Fruit fly (Drosophila melanogaster) whole organism, embryonic: Measurements from ENCODE around the gene CG13989.
A peak's percentile ranks its signal among the peaks of the same experiment; 100 is the strongest.

Experiments used
- Ada2b ChIP-seq: fragments of 200-800 bp; sonication (Bioruptor generic); IDR thresholded peaks from 2 replicates; pipeline ENCODE4 v1.3.6; 2022; ENCODE audit warnings: missing biosample characterization, missing genetic modification characterization
- Awh ChIP-seq: fragments of 200-800 bp; sonication (Bioruptor generic); IDR thresholded peaks from 2 replicates; pipeline ENCODE4, ENCODE4 v1.3.6; 2022; ENCODE audit warnings: missing biosample characterization, missing genetic modification characterization
- Bgb ChIP-seq: fragments of 200-800 bp; sonication (Bioruptor generic); IDR thresholded peaks from 2 replicates; pipeline ENCODE4 v1.3.6; 2022; ENCODE audit warnings: missing biosample characterization, missing genetic modification characterization; ENCODE audit not compliant: partially characterized antibody
- BtbVII ChIP-seq: fragments of 200-800 bp; sonication (Bioruptor generic); optimal IDR thresholded peaks from 3 replicates; lab custom pipeline; 2017; ENCODE audit warnings: missing biosample characterization, mild to moderate bottlenecking, missing genetic modification characterization
- CG1233 ChIP-seq: fragments of 200-800 bp; sonication (Bioruptor generic); optimal IDR thresholded peaks from 4 replicates; lab custom pipeline; 2018; ENCODE audit warnings: missing biosample characterization, mild to moderate bottlenecking, missing genetic modification characterization
- CG13287 ChIP-seq: fragments of 200-800 bp; sonication (Bioruptor generic); IDR thresholded peaks from 2 replicates; pipeline ENCODE4 v1.3.6; 2022; ENCODE audit warnings: missing biosample characterization, missing genetic modification characterization; ENCODE audit not compliant: partially characterized antibody
- CG1529 ChIP-seq: fragments of 200-800 bp; sonication (Bioruptor generic); optimal IDR thresholded peaks from 3 replicates; lab custom pipeline; 2018; ENCODE audit warnings: missing biosample characterization, missing genetic modification characterization
- CG18599 ChIP-seq: fragments of 200-800 bp; sonication (Bioruptor generic); optimal IDR thresholded peaks from 3 replicates; lab custom pipeline; 2017; ENCODE audit warnings: missing biosample characterization, missing genetic modification characterization, mild to moderate bottlenecking, moderate library complexity, missing genetic modification reagents
- CG32772 ChIP-seq: fragments of 200-800 bp; sonication (Bioruptor generic); IDR thresholded peaks from 2 replicates; pipeline ENCODE4 v1.3.6; 2022; ENCODE audit warnings: missing biosample characterization, missing genetic modification characterization
- CG4328 ChIP-seq: fragments of 200-800 bp; sonication (Bioruptor generic); optimal IDR thresholded peaks from 3 replicates; lab custom pipeline; 2017; ENCODE audit warnings: missing biosample characterization, missing genetic modification reagents, missing genetic modification characterization
- CG5953 ChIP-seq: fragments of 200-800 bp; sonication (Bioruptor generic); IDR thresholded peaks from 2 replicates; pipeline ENCODE4 v1.3.6; 2022; ENCODE audit warnings: missing biosample characterization, missing genetic modification characterization
- CG6791 ChIP-seq: fragments of 200-800 bp; sonication (Bioruptor generic); IDR thresholded peaks from 3 replicates; pipeline ENCODE4 v1.3.6; 2022; ENCODE audit warnings: missing biosample characterization, missing genetic modification characterization; ENCODE audit not compliant: partially characterized antibody
- Camta ChIP-seq: fragments of 200-800 bp; sonication (Bioruptor generic); optimal IDR thresholded peaks from 2 replicates; lab custom pipeline; 2016; ENCODE audit warnings: missing biosample characterization, missing genetic modification characterization
- Ets65A ChIP-seq: fragments of 200-800 bp; sonication (Bioruptor generic); peaks from one replicate; lab custom pipeline; 2016; ENCODE audit warnings: missing biosample characterization, missing genetic modification characterization
- Ets97D ChIP-seq: fragments of 200-800 bp; sonication (Bioruptor generic); optimal IDR thresholded peaks from 3 replicates; lab custom pipeline; 2016; ENCODE audit warnings: missing biosample characterization, missing genetic modification characterization
- GATAe ChIP-seq: fragments of 200-800 bp; sonication (Bioruptor generic); conservative IDR thresholded peaks from 2 replicates; pipeline ENCODE4 v1.3.6; 2022; ENCODE audit warnings: missing biosample characterization, missing genetic modification characterization
- Hr78 ChIP-seq, 2 experiments: fragments of 200-800 bp in 1 of 2; fragments of >200 bp in 1 of 2; sonication (Bioruptor generic) in 1 of 2; optimal IDR thresholded peaks; 2 replicates each; lab custom pipeline; 2017 to 2019; ENCODE audit warnings: missing biosample characterization in 2 of 2, missing genetic modification characterization in 2 of 2, mild to moderate bottlenecking in 1 of 2, moderate library complexity in 1 of 2
- Med ChIP-seq: fragments of 200-800 bp; sonication (Bioruptor generic); peaks from one replicate; lab custom pipeline; 2016; ENCODE audit warnings: missing biosample characterization, missing genetic modification characterization, mild to moderate bottlenecking, inconsistent platforms, moderate library complexity
- Nf-YC ChIP-seq: fragments of 200-800 bp; optimal IDR thresholded peaks from 3 replicates; lab custom pipeline; 2019; ENCODE audit warnings: missing biosample characterization, mild to moderate bottlenecking, missing genetic modification characterization, moderate library complexity
- Optix ChIP-seq: fragments of 200-800 bp; sonication (Bioruptor generic); IDR thresholded peaks from 3 replicates; pipeline ENCODE4 v1.3.6; 2022; ENCODE audit warnings: missing biosample characterization, missing genetic modification characterization
- Pdp1 ChIP-seq, 2 experiments: fragments of 200-800 bp; sonication (Bioruptor generic); optimal IDR thresholded peaks; 3 replicates each; lab custom pipeline; 2016; ENCODE audit warnings: missing biosample characterization in 2 of 2, missing genetic modification characterization in 2 of 2, mild to moderate bottlenecking in 1 of 2, moderate library complexity in 1 of 2
- cad ChIP-seq: fragments of >200 bp; optimal IDR thresholded peaks from 2 replicates; lab custom pipeline; 2017; ENCODE audit warnings: missing biosample characterization, missing genetic modification characterization
- croc ChIP-seq: fragments of 200-800 bp; sonication (Bioruptor generic); conservative IDR thresholded peaks from 3 replicates; pipeline ENCODE4 v1.3.6; 2022; ENCODE audit warnings: missing biosample characterization, missing genetic modification characterization
- crp ChIP-seq, 2 experiments: fragments of 200-800 bp; sonication (Bioruptor generic); optimal IDR thresholded peaks; 2 replicates in 1 of 2; 3 replicates in 1 of 2; lab custom pipeline; 2017; ENCODE audit warnings: missing biosample characterization in 2 of 2, missing genetic modification characterization in 2 of 2, mild to moderate bottlenecking in 1 of 2, moderate library complexity in 1 of 2
- cwo ChIP-seq: fragments of 200-800 bp; sonication (Bioruptor generic); optimal IDR thresholded peaks from 3 replicates; lab custom pipeline; 2017; ENCODE audit warnings: missing biosample characterization, missing genetic modification characterization, mild to moderate bottlenecking, moderate library complexity, missing genetic modification reagents
- eve ChIP-seq, 2 experiments: fragments of >200 bp; optimal IDR thresholded peaks; 2 replicates each; lab custom pipeline; 2017; ENCODE audit warnings: missing biosample characterization in 2 of 2, missing genetic modification characterization in 2 of 2
- exex ChIP-seq: fragments of 200-800 bp; sonication (Bioruptor generic); optimal IDR thresholded peaks from 4 replicates; lab custom pipeline; 2018; ENCODE audit warnings: missing biosample characterization, mild to moderate bottlenecking, missing genetic modification characterization, moderate library complexity
- grau ChIP-seq: fragments of 200-800 bp; optimal IDR thresholded peaks from 3 replicates; lab custom pipeline; 2019; ENCODE audit warnings: missing biosample characterization, mild to moderate bottlenecking, missing genetic modification characterization, moderate library complexity
- gsb-n ChIP-seq: fragments of 200-800 bp; sonication (Bioruptor generic); optimal IDR thresholded peaks from 3 replicates; lab custom pipeline; 2018; ENCODE audit warnings: missing biosample characterization, mild to moderate bottlenecking, missing genetic modification characterization
- hbn ChIP-seq: fragments of 200-800 bp; sonication (Bioruptor generic); IDR thresholded peaks from 2 replicates; pipeline ENCODE4 v1.3.6; 2022; ENCODE audit warnings: missing biosample characterization, missing genetic modification characterization; ENCODE audit not compliant: partially characterized antibody
- ken ChIP-seq: fragments of 200-800 bp; sonication (Bioruptor generic); IDR thresholded peaks from 3 replicates; pipeline ENCODE4 v1.3.6; 2022; ENCODE audit warnings: missing biosample characterization, missing genetic modification characterization
- klu ChIP-seq: fragments of 200-800 bp; sonication (Bioruptor generic); IDR thresholded peaks from 2 replicates; pipeline ENCODE4 v1.3.6; 2022; ENCODE audit warnings: missing biosample characterization, missing genetic modification characterization
- mam ChIP-seq: fragments of 200-800 bp; sonication (Bioruptor generic); optimal IDR thresholded peaks from 3 replicates; lab custom pipeline; 2016; ENCODE audit warnings: missing biosample characterization, missing genetic modification characterization
- phol ChIP-seq: fragments of 200-800 bp; sonication (Bioruptor generic); optimal IDR thresholded peaks from 3 replicates; lab custom pipeline; 2018; ENCODE audit warnings: missing biosample characterization, mild to moderate bottlenecking, missing genetic modification characterization, moderate library complexity
- pros ChIP-seq: fragments of 200-800 bp; sonication (Bioruptor generic); optimal IDR thresholded peaks from 3 replicates; lab custom pipeline; 2019; ENCODE audit warnings: missing biosample characterization, mild to moderate bottlenecking, missing genetic modification characterization, moderate library complexity
- psq ChIP-seq: fragments of 200-800 bp; sonication (Bioruptor generic); optimal IDR thresholded peaks from 2 replicates; lab custom pipeline; 2017; ENCODE audit warnings: missing biosample characterization, missing genetic modification characterization
- run ChIP-seq: fragments of 200-800 bp; sonication (Bioruptor generic); optimal IDR thresholded peaks from 3 replicates; lab custom pipeline; 2018; ENCODE audit warnings: missing biosample characterization, mild to moderate bottlenecking, missing genetic modification characterization
- seq ChIP-seq: fragments of 200-800 bp; sonication (Bioruptor generic); IDR thresholded peaks from 2 replicates; pipeline ENCODE4 v1.3.6; 2022; ENCODE audit warnings: missing biosample characterization, missing genetic modification characterization
- sima ChIP-seq: fragments of 200-800 bp; sonication (Bioruptor generic); optimal IDR thresholded peaks from 2 replicates; lab custom pipeline; 2016; ENCODE audit warnings: missing biosample characterization, missing genetic modification characterization
- so ChIP-seq: fragments of 200-800 bp; sonication (Bioruptor generic); IDR thresholded peaks from 3 replicates; pipeline ENCODE4 v1.3.6; 2022; ENCODE audit warnings: missing biosample characterization, missing genetic modification characterization
- stc ChIP-seq: fragments of 200-800 bp; sonication (Bioruptor generic); IDR thresholded peaks from 2 replicates; pipeline ENCODE4 v1.3.6; 2022; ENCODE audit warnings: missing biosample characterization, missing genetic modification characterization
- tll ChIP-seq, 2 experiments: fragments of 200-800 bp in 1 of 2; fragments of >200 bp in 1 of 2; sonication (Bioruptor generic) in 1 of 2; optimal IDR thresholded peaks; 2 replicates each; lab custom pipeline; 2017 to 2019; ENCODE audit warnings: missing biosample characterization in 2 of 2, missing genetic modification characterization in 2 of 2, mild to moderate bottlenecking in 1 of 2, moderate library complexity in 1 of 2
- trh ChIP-seq: fragments of 200-800 bp; sonication (Bioruptor generic); optimal IDR thresholded peaks from 2 replicates; lab custom pipeline; 2016; ENCODE audit warnings: missing biosample characterization, missing genetic modification characterization
- unc-4 ChIP-seq: fragments of 200-800 bp; sonication (Bioruptor generic); IDR thresholded peaks from 2 replicates; pipeline ENCODE4 v1.3.6; 2022; ENCODE audit warnings: missing biosample characterization, missing genetic modification characterization; ENCODE audit not compliant: partially characterized antibody
- zen2 ChIP-seq: fragments of 200-800 bp; sonication (Bioruptor generic); IDR thresholded peaks from 3 replicates; pipeline ENCODE4 v1.3.6; 2022; ENCODE audit warnings: missing biosample characterization, missing genetic modification characterization; ENCODE audit not compliant: partially characterized antibody

Gene CG13989

DNA sequence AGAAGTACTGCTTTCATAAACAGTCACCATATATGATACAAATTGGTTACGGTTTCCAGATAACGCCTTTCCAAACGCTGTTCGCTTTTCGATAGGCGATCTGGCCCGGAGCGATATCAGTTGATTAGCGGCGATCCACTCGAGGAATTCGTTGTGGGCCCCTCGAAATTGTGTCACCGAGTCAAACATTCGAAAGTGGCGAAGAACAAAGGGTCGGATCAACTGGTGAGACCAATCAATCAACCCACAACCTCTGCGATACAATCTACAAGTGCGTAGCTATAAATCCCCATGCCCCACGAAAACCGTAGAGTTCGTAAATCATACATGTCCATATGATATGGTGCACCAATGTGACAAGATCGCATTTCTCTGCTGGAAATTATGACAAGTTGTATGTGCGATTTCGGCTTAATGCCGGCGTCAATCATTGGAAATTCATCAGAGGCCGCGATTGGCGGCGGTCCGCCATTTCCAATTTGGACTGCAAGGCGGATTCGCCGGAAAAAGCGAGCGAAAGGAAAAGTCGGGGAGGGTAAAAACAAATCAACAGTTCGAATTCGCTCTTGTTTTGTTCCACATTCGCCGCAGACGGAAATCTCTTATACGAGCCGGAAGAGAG is 18.0 kb downstream of the CG13989 start (continued):
- TF ChIP-seq Med (GFP tag; lab: Kevin White, UChicago): peak; percentile 27
- TF ChIP-seq gsb-n: peak; percentile 77
- TF ChIP-seq Nf-YC: peak; percentile 86
- 0 out of 3 replicates have a peak, but pooled peaks have one; percentile 15 for TF ChIP-seq ken (GFP tag; lab: Robert Waterston, UW)
- peak; percentile 4; the same call in 1 of the 3 replicates for TF ChIP-seq zen2 (GFP tag; lab: Robert Waterston, UW)
- peak in 1 of 2 experiments; percentile 88 for TF ChIP-seq Hr78 (GFP tag; optimal IDR thresholded peaks at IDR 0.05; lab: Kevin White, UChicago)
- TF ChIP-seq psq (GFP tag; lab: Kevin White, UChicago): no peak
- no peak for TF ChIP-seq Ada2b (GFP tag; lab: Robert Waterston, UW)
- TF ChIP-seq so (GFP tag; lab: Robert Waterston, UW): 0 out of 3 replicates have a peak, but pooled peaks have one; percentile 38
- peak in 1 of 2 experiments; percentile 17 for TF ChIP-seq Pdp1 (GFP tag; optimal IDR thresholded peaks at IDR 0.05; lab: Kevin White, UChicago)
- TF ChIP-seq exex (tag; lab: Kevin White, UChicago): peak; percentile 64
- TF ChIP-seq run (tag; lab: Kevin White, UChicago): peak; percentile 8
- TF ChIP-seq CG13287 (GFP tag; lab: Robert Waterston, UW): no peak
- no peak for TF ChIP-seq CG1233 (GFP tag; lab: Kevin White, UChicago)
- peak; percentile 26 for TF ChIP-seq phol (tag; lab: Kevin White, UChicago)

DNA sequence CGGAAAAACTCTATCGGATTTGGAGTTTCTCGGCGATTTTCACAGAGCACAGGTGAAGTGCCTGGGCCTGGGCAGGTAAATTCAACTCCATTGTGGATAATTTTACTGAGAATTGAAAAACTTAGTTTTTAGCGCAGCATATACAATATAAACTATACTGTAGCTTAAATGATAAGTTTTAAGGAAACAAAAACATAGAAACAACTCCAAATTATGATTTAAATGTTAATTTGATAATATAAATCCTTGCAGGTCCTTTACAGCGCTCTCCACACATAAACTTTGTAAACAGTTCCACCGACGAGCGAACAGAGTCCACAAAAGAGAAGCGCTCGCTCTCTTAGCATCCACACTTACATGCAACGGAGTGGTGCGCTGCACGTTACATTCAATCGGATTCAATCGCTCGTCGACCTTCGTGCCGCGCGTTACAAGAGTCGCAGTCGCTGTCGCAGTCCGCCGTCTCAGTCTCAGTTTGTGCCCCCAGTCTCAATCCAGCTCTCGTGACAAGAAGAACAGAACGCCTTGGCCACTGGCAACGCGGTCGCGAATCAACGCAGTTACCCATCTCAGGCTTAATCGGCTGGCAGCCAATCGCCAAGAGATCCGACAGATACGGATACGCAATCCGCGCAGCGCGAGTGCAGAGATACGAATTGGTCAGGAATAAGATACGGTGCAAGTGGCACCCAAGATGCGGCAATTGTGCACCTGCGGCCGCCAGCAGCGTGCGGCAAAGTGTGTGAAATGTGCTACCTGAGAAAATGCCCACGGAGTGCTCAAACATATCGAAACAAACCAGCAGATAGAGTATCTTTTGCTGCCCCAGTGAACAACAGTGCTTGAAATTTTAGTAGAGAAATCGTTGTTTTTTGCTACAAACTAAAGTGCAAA is 18.8 kb downstream of the CG13989 start, which contains the start of gene smal:
smal (plus strand) TSS at position 394 of the 894 bp plus-strand sequence.
- TF ChIP-seq croc (no peak), CG32772 (GFP tag; lab: Robert Waterston, UW) (no peak), Bgb (GFP tag; lab: Robert Waterston, UW) (peak; percentile 61), grau (tag; lab: Kevin White, UChicago) (no peak), stc (GFP tag; lab: Robert Waterston, UW) (peak; percentile 21; the same call in 1 of the 2 replicates), mam (GFP tag; lab: Kevin White, UChicago) (no peak), CG6791 (GFP tag; lab: Robert Waterston, UW) (peak; percentile 67; the same call in 1 of the 3 replicates), BtbVII (no peak), trh (GFP tag; lab: Kevin White, UChicago) (no peak), cwo (GFP tag; lab: Kevin White, UChicago) (no peak), unc-4 (GFP tag; lab: Robert Waterston, UW) (no peak), pros (GFP tag; lab: Kevin White, UChicago) (peak; percentile 60), CG18599 (peak; percentile 40), klu (GFP tag; lab: Robert Waterston, UW) (no peak), CG1529 (GFP tag; lab: Kevin White, UChicago) (no peak), Camta (GFP tag; lab: Kevin White, UChicago) (no peak), CG5953 (GFP tag; lab: Robert Waterston, UW) (0 out of 2 replicates have a peak, but pooled peaks have one; percentile 44), Ets97D (no peak), seq (GFP tag; lab: Robert Waterston, UW) (0 out of 2 replicates have a peak, but pooled peaks have one; percentile 17), Optix (GFP tag; lab: Robert Waterston, UW) (no peak), CG4328 (GFP tag; lab: Kevin White, UChicago) (no peak), Awh (GFP tag; lab: Robert Waterston, UW) (peak; percentile 54), crp (GFP tag; optimal IDR thresholded peaks at IDR 0.05; lab: Kevin White, UChicago) (no peak), Ets65A (peak; percentile 32), sima (GFP tag; lab: Kevin White, UChicago) (no peak), cad (GFP tag; lab: Kevin White, UChicago) (no peak), hbn (no peak), GATAe (GFP tag; lab: Robert Waterston, UW) (no peak), tll (GFP tag; optimal IDR thresholded peaks at IDR 0.05; lab: Kevin White, UChicago) (no peak), eve (GFP tag; optimal IDR thresholded peaks at IDR 0.05; lab: Kevin White, UChicago) (no peak)
